Worm (Caenorhabditis elegans) whole organism, L1 larva: ENCODE results near the gene C27D6.3.

Experiments
- C04F5.9 ChIP-seq: sonication (generic microtip); optimal IDR thresholded peaks from 2 replicates; lab custom pipeline; 2016; ENCODE audit warnings: missing genetic modification characterization, missing compliant biosample characterization
- aly-2 ChIP-seq: fragments of 150-350 bp; optimal IDR thresholded peaks from 2 replicates; lab custom pipeline; 2014; ENCODE audit warnings: missing biosample characterization, missing genetic modification characterization
- blmp-1 ChIP-seq: fragments of 150-350 bp; optimal IDR thresholded peaks from 2 replicates; lab custom pipeline; 2014; ENCODE audit warnings: missing biosample characterization, missing genetic modification characterization
- ceh-63 ChIP-seq: fragments of 200-800 bp; sonication (Bioruptor generic); optimal IDR thresholded peaks from 2 replicates; lab custom pipeline; 2018; ENCODE audit warnings: mild to moderate bottlenecking, missing genetic modification characterization, missing compliant biosample characterization
- ceh-8 ChIP-seq: fragments of 200-800 bp; sonication (Bioruptor generic); optimal IDR thresholded peaks from 2 replicates; lab custom pipeline; 2018; ENCODE audit warnings: mild to moderate bottlenecking, missing genetic modification characterization, moderate library complexity, missing compliant biosample characterization
- ceh-82 ChIP-seq, 3 experiments: fragments of 150-350 bp in 1 of 3; sonication (generic microtip) in 2 of 3; optimal IDR thresholded peaks; 2 replicates each; lab custom pipeline; 2014 to 2017; ENCODE audit warnings: missing biosample characterization in 3 of 3, missing genetic modification characterization in 3 of 3
- ceh-90 ChIP-seq: sonication (generic microtip); optimal IDR thresholded peaks from 2 replicates; lab custom pipeline; 2016; ENCODE audit warnings: missing genetic modification characterization, missing compliant biosample characterization
- ets-5 ChIP-seq: fragments of 200-800 bp; sonication (Bioruptor generic); IDR thresholded peaks from 2 replicates; pipeline ENCODE4 v1.3.6; 2022; ENCODE audit warnings: missing genetic modification characterization, missing compliant biosample characterization
- fkh-10 ChIP-seq: sonication (generic microtip); optimal IDR thresholded peaks from 2 replicates; lab custom pipeline; 2017; ENCODE audit warnings: missing biosample characterization, missing genetic modification reagents, missing genetic modification characterization
- fkh-4 ChIP-seq: sonication (generic microtip); optimal IDR thresholded peaks from 2 replicates; lab custom pipeline; 2016; ENCODE audit warnings: missing compliant biosample characterization, missing genetic modification characterization, borderline replicate concordance
- fos-1 ChIP-seq: fragments of 150-350 bp; optimal IDR thresholded peaks from 2 replicates; lab custom pipeline; 2014; ENCODE audit warnings: missing biosample characterization, missing genetic modification characterization
- irx-1 ChIP-seq: sonication (generic microtip); optimal IDR thresholded peaks from 2 replicates; lab custom pipeline; 2016; ENCODE audit warnings: missing genetic modification characterization, missing compliant biosample characterization
- jun-1 ChIP-seq: fragments of 150-350 bp; optimal IDR thresholded peaks from 2 replicates; lab custom pipeline; 2014; ENCODE audit warnings: missing biosample characterization, missing genetic modification reagents, missing genetic modification characterization
- lin-13 ChIP-seq: fragments of 150-350 bp; optimal IDR thresholded peaks from 2 replicates; lab custom pipeline; 2014; ENCODE audit warnings: missing biosample characterization, missing genetic modification reagents, missing genetic modification characterization
- lin-14 ChIP-seq: fragments of 200-800 bp; sonication (Bioruptor generic); optimal IDR thresholded peaks from 2 replicates; lab custom pipeline; 2018; ENCODE audit warnings: mild to moderate bottlenecking, missing genetic modification characterization, moderate library complexity, missing compliant biosample characterization
- lin-39 ChIP-seq: fragments of 150-350 bp; optimal IDR thresholded peaks from 2 replicates; lab custom pipeline; 2014; ENCODE audit warnings: missing biosample characterization, missing genetic modification reagents, missing genetic modification characterization
- lsy-2 ChIP-seq, 2 experiments: fragments of 150-350 bp; optimal IDR thresholded peaks; 2 replicates each; lab custom pipeline; 2014; ENCODE audit warnings: missing biosample characterization in 2 of 2, missing genetic modification characterization in 2 of 2
- mab-9 ChIP-seq: fragments of 200-800 bp; sonication (Bioruptor generic); IDR thresholded peaks from 2 replicates; pipeline ENCODE4 v1.3.6; 2022; ENCODE audit warnings: missing genetic modification reagents, missing genetic modification characterization, missing compliant biosample characterization
- mdl-1 ChIP-seq, 2 experiments: fragments of 150-350 bp; optimal IDR thresholded peaks; 2 replicates each; lab custom pipeline; 2014 to 2017; ENCODE audit warnings: missing biosample characterization in 2 of 2, missing genetic modification characterization in 2 of 2, inconsistent platforms in 1 of 2
- nhr-19 ChIP-seq: fragments of 200-800 bp; sonication (Bioruptor generic); conservative IDR thresholded peaks from 2 replicates; pipeline ENCODE4 v1.3.6; 2022; ENCODE audit warnings: missing genetic modification characterization, missing compliant biosample characterization
- nhr-28 ChIP-seq: fragments of 150-350 bp; optimal IDR thresholded peaks from 2 replicates; lab custom pipeline; 2014; ENCODE audit warnings: missing biosample characterization, missing genetic modification characterization
- nhr-76 ChIP-seq: sonication (generic microtip); optimal IDR thresholded peaks from 2 replicates; lab custom pipeline; 2017; ENCODE audit warnings: missing biosample characterization, missing genetic modification characterization
- nhr-84 ChIP-seq: sonication (generic microtip); optimal IDR thresholded peaks from 2 replicates; lab custom pipeline; 2017; ENCODE audit warnings: missing biosample characterization, missing genetic modification characterization
- nhr-90 ChIP-seq: sonication (generic microtip); optimal IDR thresholded peaks from 2 replicates; lab custom pipeline; 2016; ENCODE audit warnings: mild to moderate bottlenecking, missing genetic modification characterization, missing compliant biosample characterization; ENCODE audit not compliant: poor library complexity
- pag-3 ChIP-seq: sonication (generic microtip); optimal IDR thresholded peaks from 2 replicates; lab custom pipeline; 2017; ENCODE audit warnings: missing genetic modification characterization, mild to moderate bottlenecking, missing compliant biosample characterization, antibody characterized with exemption, borderline replicate concordance; ENCODE audit not compliant: insufficient read depth
- pax-3 ChIP-seq: fragments of 200-800 bp; sonication (Bioruptor generic); optimal IDR thresholded peaks from 2 replicates; lab custom pipeline; 2018; ENCODE audit warnings: mild to moderate bottlenecking, missing genetic modification characterization, moderate library complexity, missing compliant biosample characterization
- rnt-1 ChIP-seq: sonication (generic microtip); optimal IDR thresholded peaks from 2 replicates; lab custom pipeline; 2016; ENCODE audit warnings: mild to moderate bottlenecking, missing genetic modification characterization, moderate library complexity, missing compliant biosample characterization
- skn-1 ChIP-seq: fragments of 150-350 bp; optimal IDR thresholded peaks from 2 replicates; lab custom pipeline; 2014; ENCODE audit warnings: missing biosample characterization, missing genetic modification characterization
- sup-37 ChIP-seq: fragments of 200-800 bp; sonication (Bioruptor generic); optimal IDR thresholded peaks from 2 replicates; lab custom pipeline; 2018; ENCODE audit warnings: mild to moderate bottlenecking, missing genetic modification characterization, missing compliant biosample characterization
- swsn-7 ChIP-seq: sonication (generic microtip); optimal IDR thresholded peaks from 2 replicates; lab custom pipeline; 2016; ENCODE audit warnings: missing genetic modification characterization, missing compliant biosample characterization
- tbx-2 ChIP-seq: sonication (generic microtip); optimal IDR thresholded peaks from 2 replicates; lab custom pipeline; 2016; ENCODE audit warnings: missing genetic modification characterization, missing compliant biosample characterization
- unc-130 ChIP-seq: fragments of 150-350 bp; optimal IDR thresholded peaks from 2 replicates; lab custom pipeline; 2017; ENCODE audit warnings: missing biosample characterization, missing genetic modification characterization, inconsistent platforms
- unc-62 ChIP-seq: fragments of 150-350 bp; optimal IDR thresholded peaks from 2 replicates; lab custom pipeline; 2014; ENCODE audit warnings: missing biosample characterization, missing genetic modification reagents, missing genetic modification characterization
- unc-86 ChIP-seq: sonication (generic microtip); optimal IDR thresholded peaks from 2 replicates; lab custom pipeline; 2016; ENCODE audit warnings: missing genetic modification characterization, missing compliant biosample characterization
- zag-1 ChIP-seq: fragments of 150-350 bp; optimal IDR thresholded peaks from 2 replicates; lab custom pipeline; 2014; ENCODE audit warnings: missing biosample characterization, missing genetic modification characterization
- zip-4 ChIP-seq: fragments of 200-800 bp; sonication (Bioruptor generic); optimal IDR thresholded peaks from 2 replicates; lab custom pipeline; 2018; ENCODE audit warnings: mild to moderate bottlenecking, missing genetic modification characterization, moderate library complexity, missing compliant biosample characterization
- ztf-4 ChIP-seq: fragments of 150-350 bp; optimal IDR thresholded peaks from 2 replicates; lab custom pipeline; 2014; ENCODE audit warnings: missing biosample characterization, missing genetic modification characterization

C27D6.3 gene

ce11 chrII:5171610-5172009 is 2.7 kb downstream of the C27D6.3 start, which contains the start of gene C27D6.15:
C27D6.15 (plus strand) TSS chrII:5171910.
- no peak for TF ChIP-seq ceh-63 (GFP tag; lab: Kevin White, UChicago)
- TF ChIP-seq unc-130 (tag; lab: Kevin White, UChicago), result no peak
- TF ChIP-seq fkh-4, result no peak
- TF ChIP-seq rnt-1 (tag; lab: Kevin White, UChicago), result no peak
- no peak for TF ChIP-seq pax-3 (tag; lab: Kevin White, UChicago)
- no peak for TF ChIP-seq nhr-90 (tag; lab: Kevin White, UChicago)
- TF ChIP-seq ztf-4, result no peak
- no peak for TF ChIP-seq lin-13
- TF ChIP-seq skn-1, result no peak
- no peak for TF ChIP-seq zag-1 (tag; lab: Kevin White, UChicago)
- no peak for TF ChIP-seq mdl-1 (tag; optimal IDR thresholded peaks at IDR 0.05; lab: Kevin White, UChicago)
- no peak for TF ChIP-seq zip-4 (GFP tag; lab: Kevin White, UChicago)
- no peak for TF ChIP-seq unc-62
- no peak for TF ChIP-seq nhr-28 (tag; lab: Kevin White, UChicago)
- no peak for TF ChIP-seq lsy-2 (tag; optimal IDR thresholded peaks at IDR 0.05; lab: Kevin White, UChicago)
- no peak for TF ChIP-seq aly-2
- no peak for TF ChIP-seq nhr-19 (GFP tag; lab: Robert Waterston, UW)
- TF ChIP-seq, all 84 proteins: peak for 0

ce11 chrII:5170932-5171331 is 3.3 kb downstream of the C27D6.3 start, which contains the start of gene srb-1:
srb-1 (minus strand) TSS chrII:5171032.
- no peak for TF ChIP-seq unc-62
- no peak for TF ChIP-seq lin-14 (GFP tag; lab: Kevin White, UChicago)
- no peak for TF ChIP-seq ceh-63 (GFP tag; lab: Kevin White, UChicago)
- TF ChIP-seq jun-1 (tag; lab: Kevin White, UChicago), result no peak
- no peak for TF ChIP-seq lin-39 (tag; lab: Kevin White, UChicago)
- no peak for TF ChIP-seq swsn-7 (tag; lab: Kevin White, UChicago)
- no peak for TF ChIP-seq sup-37 (GFP tag; lab: Kevin White, UChicago)
- no peak for TF ChIP-seq C04F5.9
- TF ChIP-seq fkh-10, result no peak
- no peak for TF ChIP-seq mab-9
- no peak for TF ChIP-seq fos-1 (tag; lab: Kevin White, UChicago)
- no peak for TF ChIP-seq irx-1 (tag; lab: Kevin White, UChicago)
- no peak for TF ChIP-seq pax-3 (tag; lab: Kevin White, UChicago)
- TF ChIP-seq unc-86, result no peak
- no peak for TF ChIP-seq nhr-76 (tag; lab: Kevin White, UChicago)

ce11 chrII:5166738-5167137 is 7.5 kb downstream of the C27D6.3 start, which contains the start of gene srb-3:
srb-3 (minus strand) TSS chrII:5166838.
- no peak for TF ChIP-seq tbx-2 (tag; lab: Kevin White, UChicago)
- TF ChIP-seq nhr-84 (tag; lab: Kevin White, UChicago), result no peak
- TF ChIP-seq blmp-1, result no peak
- TF ChIP-seq lsy-2 (tag; optimal IDR thresholded peaks at IDR 0.05; lab: Kevin White, UChicago), result no peak
- TF ChIP-seq ceh-8 (GFP tag; lab: Kevin White, UChicago), result no peak
- no peak for TF ChIP-seq swsn-7 (tag; lab: Kevin White, UChicago)
- no peak for TF ChIP-seq pag-3
- no peak for TF ChIP-seq ceh-82 (tag; optimal IDR thresholded peaks at IDR 0.05; lab: Kevin White, UChicago)

- TF ChIP-seq fkh-4 (no peak), ets-5 (GFP tag; lab: Robert Waterston, UW) (no peak), ceh-90 (tag; lab: Kevin White, UChicago) (no peak)
These were observed 11.0 kb downstream of the C27D6.3 start, which contains the start of gene srb-5 for ce11 chrII:5163283-5163682. srb-5 (minus strand) TSS chrII:5163383.
